Fruit fly (Drosophila melanogaster) whole organism, adult: ENCODE results near the gene CG15260.
A peak's percentile ranks its signal among the peaks of the same experiment; 100 is the strongest.

Source experiments
- CG11617 ChIP-seq: fragments of 200-800 bp; sonication (Bioruptor generic); optimal IDR thresholded peaks from 2 replicates; lab custom pipeline; 2017; ENCODE audit warnings: mild to moderate bottlenecking, missing biosample characterization, missing genetic modification reagents, missing genetic modification characterization
- CG12768 ChIP-seq: fragments of 200-800 bp; sonication (Bioruptor generic); optimal IDR thresholded peaks from 2 replicates; lab custom pipeline; 2017; ENCODE audit warnings: missing biosample characterization, missing genetic modification characterization, mild to moderate bottlenecking, moderate library complexity, missing genetic modification reagents
- CG14711 ChIP-seq: fragments of 200-800 bp; sonication (Bioruptor generic); optimal IDR thresholded peaks from 2 replicates; lab custom pipeline; 2018; ENCODE audit warnings: missing biosample characterization, mild to moderate bottlenecking, missing genetic modification characterization, moderate library complexity
- CG1620 ChIP-seq: fragments of 200-800 bp; sonication (Bioruptor generic); optimal IDR thresholded peaks from 2 replicates; lab custom pipeline; 2016; ENCODE audit warnings: missing biosample characterization, missing genetic modification characterization
- CG33017 ChIP-seq: fragments of 200-800 bp; sonication (Bioruptor generic); optimal IDR thresholded peaks from 2 replicates; lab custom pipeline; 2018; ENCODE audit warnings: missing biosample characterization, mild to moderate bottlenecking, missing genetic modification characterization, moderate library complexity
- CG5204 ChIP-seq: fragments of 200-800 bp; sonication (Bioruptor generic); optimal IDR thresholded peaks from 2 replicates; lab custom pipeline; 2016; ENCODE audit warnings: missing biosample characterization, missing genetic modification characterization
- CG7045 ChIP-seq: fragments of 200-800 bp; sonication (Bioruptor generic); optimal IDR thresholded peaks from 2 replicates; lab custom pipeline; 2017; ENCODE audit warnings: missing biosample characterization, mild to moderate bottlenecking, missing genetic modification characterization
- CG7101 ChIP-seq: fragments of 200-800 bp; sonication (Bioruptor generic); optimal IDR thresholded peaks from 2 replicates; lab custom pipeline; 2018; ENCODE audit warnings: missing biosample characterization, mild to moderate bottlenecking, missing genetic modification characterization, moderate library complexity
- Clk ChIP-seq: fragments of 200-800 bp; sonication (Bioruptor generic); optimal IDR thresholded peaks from 2 replicates; lab custom pipeline; 2017; ENCODE audit warnings: missing biosample characterization, missing genetic modification characterization
- Crg-1 ChIP-seq: fragments of 200-800 bp; sonication (Bioruptor generic); optimal IDR thresholded peaks from 2 replicates; lab custom pipeline; 2016; ENCODE audit warnings: missing biosample characterization, missing genetic modification characterization
- Hr96 ChIP-seq: fragments of 200-800 bp; sonication (Bioruptor generic); optimal IDR thresholded peaks from 2 replicates; lab custom pipeline; 2016; ENCODE audit warnings: missing biosample characterization, missing genetic modification characterization
- bab1 ChIP-seq: fragments of 200-800 bp; sonication (Bioruptor generic); optimal IDR thresholded peaks from 3 replicates; lab custom pipeline; 2019; ENCODE audit warnings: missing biosample characterization, mild to moderate bottlenecking, missing genetic modification characterization, moderate library complexity
- cic ChIP-seq: fragments of 200-800 bp; sonication (Bioruptor generic); optimal IDR thresholded peaks from 2 replicates; lab custom pipeline; 2017; ENCODE audit warnings: missing biosample characterization, mild to moderate bottlenecking, missing genetic modification characterization, moderate library complexity
- cnc ChIP-seq, 2 experiments: fragments of >200 bp; optimal IDR thresholded peaks; 2 replicates each; lab custom pipeline; 2017
- ovo ChIP-seq: fragments of 200-800 bp; sonication (Bioruptor generic); optimal IDR thresholded peaks from 2 replicates; lab custom pipeline; 2016; ENCODE audit warnings: missing biosample characterization, missing genetic modification characterization
- pad ChIP-seq: fragments of 200-800 bp; sonication (Bioruptor generic); optimal IDR thresholded peaks from 3 replicates; lab custom pipeline; 2017; ENCODE audit warnings: missing biosample characterization, missing genetic modification characterization, mild to moderate bottlenecking, moderate library complexity, missing genetic modification reagents
- tj ChIP-seq: fragments of 200-800 bp; sonication (Bioruptor generic); optimal IDR thresholded peaks from 3 replicates; lab custom pipeline; 2017; ENCODE audit warnings: missing biosample characterization, mild to moderate bottlenecking, missing genetic modification characterization, moderate library complexity
- toe ChIP-seq: fragments of 200-800 bp; sonication (Bioruptor generic); optimal IDR thresholded peaks from 2 replicates; lab custom pipeline; 2016; ENCODE audit warnings: missing biosample characterization, missing genetic modification characterization

CG15260 gene

dm6 chr2L:15249006-15249513, 43.0 kb downstream of the CG15260 start:
- TF ChIP-seq ovo (GFP tag; lab: Kevin White, UChicago) (no peak), tj (GFP tag; lab: Kevin White, UChicago) (no peak), CG14711 (no peak)

DNA sequence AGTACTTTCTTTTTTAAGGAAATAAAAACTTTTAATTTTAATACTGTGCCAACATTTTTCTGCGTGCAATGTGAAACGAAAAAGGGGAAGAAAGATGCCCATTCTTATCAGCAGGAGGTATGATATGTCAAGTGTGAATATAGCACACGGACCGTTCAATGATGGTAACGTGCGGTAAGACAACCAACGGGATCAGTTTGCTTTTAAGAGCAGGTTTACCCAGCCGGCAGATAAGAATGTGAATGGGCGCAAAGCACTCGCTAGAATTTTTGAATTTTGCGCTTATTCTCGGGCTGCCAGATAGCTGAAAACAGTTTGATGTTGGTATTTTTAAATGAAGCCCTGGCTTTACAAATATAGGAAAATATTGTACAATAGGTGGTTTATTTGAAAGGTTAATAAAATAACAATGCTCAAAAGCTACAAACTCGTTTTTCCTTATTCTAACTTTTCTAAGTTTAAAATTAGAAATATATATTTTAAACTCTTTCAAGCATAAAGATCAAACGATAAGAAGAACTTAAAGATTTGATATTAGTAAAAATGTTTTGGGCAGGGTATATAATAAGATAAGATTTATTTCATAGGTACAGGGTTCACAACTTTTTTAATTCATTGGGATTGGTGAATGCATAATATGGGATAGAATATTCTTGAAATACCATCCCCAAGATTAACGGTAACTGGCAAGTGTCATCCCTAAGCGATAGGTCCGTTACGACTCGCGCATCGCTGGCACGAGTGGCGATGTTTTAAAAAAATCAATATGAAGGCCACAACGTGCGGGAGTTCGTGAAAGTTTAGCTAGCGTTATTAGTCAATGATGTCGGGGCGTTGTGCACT, 43.7 kb downstream of the CG15260 start, which contains the start of gene dao:
Gene dao, plus strand, starts transcription at position 717 of the 843 bp plus-strand sequence.
- TF ChIP-seq CG7045 (GFP tag; lab: Kevin White, UChicago) = peak; percentile 12
- TF ChIP-seq CG14711 = no peak
- TF ChIP-seq CG11617 = no peak
- TF ChIP-seq cnc (optimal IDR thresholded peaks at IDR 0.05; lab: Kevin White, UChicago) = no peak
- TF ChIP-seq toe (GFP tag; lab: Kevin White, UChicago) = peak; percentile 19
- TF ChIP-seq bab1 (GFP tag; lab: Kevin White, UChicago) = no peak
- TF ChIP-seq ovo (GFP tag; lab: Kevin White, UChicago) = peak; percentile 61
- peak; percentile 59 for TF ChIP-seq CG5204 (GFP tag; lab: Kevin White, UChicago)
- TF ChIP-seq CG33017 (tag; lab: Kevin White, UChicago) = no peak
- TF ChIP-seq Hr96 (GFP tag; lab: Kevin White, UChicago) = no peak
- no peak for TF ChIP-seq cic (GFP tag; lab: Kevin White, UChicago)
- TF ChIP-seq CG12768 = no peak
- TF ChIP-seq pad = peak; percentile 73

DNA sequence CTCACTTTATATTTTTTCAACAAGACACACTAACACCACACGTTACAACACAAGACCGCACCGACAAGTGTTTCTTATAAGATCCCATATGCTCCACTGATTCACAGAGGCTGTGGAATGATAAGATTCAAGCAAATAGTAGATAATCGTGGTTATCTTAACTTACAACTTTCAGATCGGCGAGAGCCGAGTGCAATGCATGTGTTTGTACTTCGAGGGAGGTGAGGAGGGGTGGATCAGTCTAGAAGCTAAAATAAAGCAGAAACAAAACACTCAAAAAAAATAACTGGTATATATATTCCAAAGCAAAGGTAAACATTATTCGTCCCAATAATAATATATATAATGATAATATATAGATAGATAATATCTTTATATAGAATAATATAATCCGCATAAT, 44.4 kb downstream of the CG15260 start, which contains the start of gene ZnT35C:
Gene ZnT35C, minus strand, starts transcription at position 101 of the 400 bp plus-strand sequence.
- TF ChIP-seq CG14711 = no peak
- no peak for TF ChIP-seq CG7045 (GFP tag; lab: Kevin White, UChicago)
- no peak for TF ChIP-seq CG1620 (GFP tag; lab: Kevin White, UChicago)
- no peak for TF ChIP-seq Clk
- TF ChIP-seq CG7101 (tag; lab: Kevin White, UChicago) = no peak
- TF ChIP-seq Crg-1 = no peak
- no peak for TF ChIP-seq bab1 (GFP tag; lab: Kevin White, UChicago)
- TF ChIP-seq Hr96 (GFP tag; lab: Kevin White, UChicago) = no peak

DNA sequence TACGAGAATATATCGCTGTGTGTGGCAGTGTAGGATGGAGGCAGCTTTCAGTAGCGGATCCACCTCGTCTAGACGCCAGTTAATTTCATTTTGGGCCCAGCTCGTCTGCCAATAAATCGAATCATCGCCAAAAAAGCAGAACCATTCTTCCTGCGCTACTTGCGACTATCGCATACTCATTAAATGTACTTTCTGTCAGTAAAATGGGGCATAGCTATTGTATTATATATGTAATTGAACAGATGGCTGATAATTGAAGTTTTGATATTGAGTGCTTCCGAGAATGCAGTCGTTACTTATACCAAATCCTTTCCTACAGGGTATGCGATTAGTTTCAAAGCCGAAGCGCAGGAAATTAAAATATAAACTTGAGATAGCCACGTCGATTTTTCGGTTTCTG, 47.3 kb downstream of the CG15260 start:
- TF ChIP-seq bab1 (GFP tag; lab: Kevin White, UChicago) (no peak), CG33017 (tag; lab: Kevin White, UChicago) (no peak), pad (no peak), CG11617 (no peak), Crg-1 (no peak), CG14711 (no peak), CG12768 (no peak), CG7045 (GFP tag; lab: Kevin White, UChicago) (no peak), tj (GFP tag; lab: Kevin White, UChicago) (no peak), Clk (no peak), CG5204 (GFP tag; lab: Kevin White, UChicago) (no peak), CG7101 (tag; lab: Kevin White, UChicago) (no peak), toe (GFP tag; lab: Kevin White, UChicago) (no peak), Hr96 (GFP tag; lab: Kevin White, UChicago) (no peak)

DNA sequence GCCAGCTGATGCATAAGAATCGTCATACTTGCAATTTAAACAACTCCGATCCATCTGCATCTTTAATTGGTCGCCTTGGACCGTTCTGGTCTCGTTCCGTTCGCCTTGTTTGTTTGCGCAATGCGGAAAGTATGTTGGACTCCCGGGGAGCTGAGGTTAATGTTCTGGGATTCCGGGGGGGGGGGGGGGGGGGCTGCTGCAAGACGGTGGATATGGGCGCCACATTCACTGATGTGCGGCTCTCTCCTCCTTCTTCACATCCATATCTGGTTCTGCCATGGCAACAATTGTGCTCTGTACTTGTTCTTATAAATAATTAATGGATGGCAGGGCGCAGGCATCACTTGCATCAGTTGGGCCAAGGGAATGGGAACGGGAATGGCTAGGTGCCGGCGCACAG, 48.6 kb downstream of the CG15260 start:
- TF ChIP-seq CG5204 (GFP tag; lab: Kevin White, UChicago) (no peak), CG14711 (no peak), cic (GFP tag; lab: Kevin White, UChicago) (no peak), CG1620 (GFP tag; lab: Kevin White, UChicago) (no peak), CG33017 (tag; lab: Kevin White, UChicago) (no peak)
